Worm (Caenorhabditis elegans) whole organism, L3 larva: ENCODE measurements around the gene F46B6.5.

Experiments
- elt-2 ChIP-seq: sonication (generic microtip); optimal IDR thresholded peaks from 2 replicates; lab custom pipeline; 2016; ENCODE audit warnings: missing genetic modification reagents, mild to moderate bottlenecking, missing genetic modification characterization, missing compliant biosample characterization
- unc-62 ChIP-seq: fragments of 150-350 bp; sonication (generic microtip); optimal IDR thresholded peaks from 4 replicates; lab custom pipeline; 2014; ENCODE audit warnings: missing biosample characterization, missing genetic modification reagents, missing genetic modification characterization

- TF ChIP-seq elt-2 (tag; lab: Kevin White, UChicago) (no peak), unc-62 (no peak)
Observed at ce11 chrV:9739402-9739801, 43.5 kb downstream of the F46B6.5 start, which contains the start of gene marc-1.
